Fruit fly (Drosophila melanogaster): ENCODE results near the gene CheB93a.

Gene CheB93a

dm6 chr3R:21387356-21387980 lies 19.8 kb upstream of the CheB93a start:
- TF ChIP-seq Bgb (GFP tag; IDR thresholded peaks at IDR 0.05; ENCODE audit: partially characterized antibody) (peak; percentile 15; the same call in 1 of the 2 replicates), ara (GFP tag; IDR thresholded peaks at IDR 0.05) (no peak), oc (tag; optimal IDR thresholded peaks at IDR 0.05) (peak; percentile 11), cad (GFP tag; optimal IDR thresholded peaks at IDR 0.05) (peak; percentile 6), CG4730 (GFP tag; IDR thresholded peaks at IDR 0.05) (no peak), CG7556 (GFP tag; optimal IDR thresholded peaks at IDR 0.05) (no peak), CG10366 (GFP tag; IDR thresholded peaks at IDR 0.05) (no peak), wdn (GFP tag; IDR thresholded peaks at IDR 0.05) (no peak), Fer3 (tag; optimal IDR thresholded peaks at IDR 0.05) (no peak), Nf-YC (tag; optimal IDR thresholded peaks at IDR 0.05) (peak; percentile 96), CG17612 (GFP tag; IDR thresholded peaks at IDR 0.05) (no peak), phol (tag; optimal IDR thresholded peaks at IDR 0.05) (peak; percentile 23), Nf-YB (GFP tag; optimal IDR thresholded peaks at IDR 0.05) (peak; percentile 99), Deaf1 (tag; optimal IDR thresholded peaks at IDR 0.05) (peak; percentile 53), CG9817 (tag; optimal IDR thresholded peaks at IDR 0.05) (no peak), bsh (GFP tag; optimal IDR thresholded peaks at IDR 0.05) (no peak), pzg (GFP tag; optimal IDR thresholded peaks at IDR 0.05) (no peak), bbx (GFP tag; IDR thresholded peaks at IDR 0.05; ENCODE audit: partially characterized antibody) (peak; percentile 46; the same call in 1 of the 2 replicates), otp (GFP tag; IDR thresholded peaks at IDR 0.05) (no peak), CG2678 (tag; optimal IDR thresholded peaks at IDR 0.05) (no peak), CG7271 (tag; optimal IDR thresholded peaks at IDR 0.05) (no peak), CG17328 (GFP tag; IDR thresholded peaks at IDR 0.05) (0 out of 2 replicates have a peak, but pooled peaks have one; percentile 23), CG14014 (GFP tag; IDR thresholded peaks at IDR 0.05) (no peak), Atf6 (GFP tag; IDR thresholded peaks at IDR 0.05) (no peak), CG12104 (GFP tag; optimal IDR thresholded peaks at IDR 0.05) (no peak), gem (tag; optimal IDR thresholded peaks at IDR 0.05) (no peak), Atf-2 (GFP tag; optimal IDR thresholded peaks at IDR 0.05) (no peak), Chrac-16 (GFP tag; optimal IDR thresholded peaks at IDR 0.05) (no peak), D (optimal IDR thresholded peaks at IDR 0.05) (peak; percentile 87), D (GFP tag; optimal IDR thresholded peaks at IDR 0.05) (no peak), crol (GFP tag; IDR thresholded peaks at IDR 0.05) (0 out of 2 replicates have a peak, but pooled peaks have one; percentile 36), pros (GFP tag; optimal IDR thresholded peaks at IDR 0.05) (peak; percentile 67), CG34422 (GFP tag; IDR thresholded peaks at IDR 0.05) (no peak), D19A (tag; optimal IDR thresholded peaks at IDR 0.05) (no peak), CG14050 (GFP tag; IDR thresholded peaks at IDR 0.05) (no peak), tll (GFP tag; optimal IDR thresholded peaks at IDR 0.05) (peak in 1 of 2 experiments; percentile 85), sug (tag; optimal IDR thresholded peaks at IDR 0.05) (no peak), crp (GFP tag; optimal IDR thresholded peaks at IDR 0.05) (no peak), gsb-n (tag; optimal IDR thresholded peaks at IDR 0.05) (no peak), Opbp (GFP tag; IDR thresholded peaks at IDR 0.05; ENCODE audit: partially characterized antibody) (no peak), CG42726 (GFP tag; IDR thresholded peaks at IDR 0.05; ENCODE audit: partially characterized antibody) (no peak), CG32767 (GFP tag; IDR thresholded peaks at IDR 0.05) (no peak), Nf-YA (GFP tag; IDR thresholded peaks at IDR 0.05) (peak; percentile 48; the same call in 1 of the 2 replicates), CG3281 (GFP tag; optimal IDR thresholded peaks at IDR 0.05) (no peak), Kr (GFP tag; optimal IDR thresholded peaks at IDR 0.05) (no peak), z (GFP tag; IDR thresholded peaks at IDR 0.05) (peak; percentile 98), sna (GFP tag; IDR thresholded peaks at IDR 0.05; ENCODE audit: partially characterized antibody) (no peak), tx (GFP tag; optimal IDR thresholded peaks at IDR 0.05) (no peak), lab (GFP tag; optimal IDR thresholded peaks at IDR 0.05) (no peak)
